Fruit fly (Drosophila melanogaster) whole organism, embryonic: ENCODE measurements around the gene Gprk2.

Source experiments
- CG13424 ChIP-seq: fragments of 200-800 bp; sonication (Bioruptor generic); optimal IDR thresholded peaks from 2 replicates; lab custom pipeline; 2019; ENCODE audit warnings: missing biosample characterization, mild to moderate bottlenecking, missing genetic modification characterization, moderate library complexity
- CG1529 ChIP-seq: fragments of 200-800 bp; sonication (Bioruptor generic); optimal IDR thresholded peaks from 3 replicates; lab custom pipeline; 2018; ENCODE audit warnings: missing biosample characterization, missing genetic modification characterization
- CG2116 ChIP-seq: fragments of 200-800 bp; sonication (Bioruptor generic); optimal IDR thresholded peaks from 3 replicates; lab custom pipeline; 2018; ENCODE audit warnings: missing biosample characterization, mild to moderate bottlenecking, missing genetic modification characterization
- Lim3 ChIP-seq: fragments of 200-800 bp; sonication (Bioruptor generic); IDR thresholded peaks from 2 replicates; pipeline ENCODE4 v1.3.6; 2022; ENCODE audit warnings: missing biosample characterization, missing genetic modification characterization
- NFAT ChIP-seq: fragments of 200-800 bp; sonication (Bioruptor generic); IDR thresholded peaks from 2 replicates; pipeline ENCODE4 v1.3.6; 2022; ENCODE audit warnings: missing biosample characterization, missing genetic modification characterization
- Sry-β ChIP-seq: fragments of 200-800 bp; sonication (Bioruptor generic); optimal IDR thresholded peaks from 2 replicates; lab custom pipeline; 2018; ENCODE audit warnings: missing biosample characterization, mild to moderate bottlenecking, missing genetic modification characterization, moderate library complexity
- fru ChIP-seq: fragments of >200 bp; optimal IDR thresholded peaks from 2 replicates; lab custom pipeline; 2017
- kay ChIP-seq: fragments of 200-800 bp; sonication (Bioruptor generic); optimal IDR thresholded peaks from 2 replicates; lab custom pipeline; 2016; ENCODE audit warnings: missing biosample characterization, missing genetic modification characterization
- run ChIP-seq: fragments of 200-800 bp; sonication (Bioruptor generic); optimal IDR thresholded peaks from 3 replicates; lab custom pipeline; 2018; ENCODE audit warnings: missing biosample characterization, mild to moderate bottlenecking, missing genetic modification characterization
- so ChIP-seq: fragments of 200-800 bp; sonication (Bioruptor generic); IDR thresholded peaks from 3 replicates; pipeline ENCODE4 v1.3.6; 2022; ENCODE audit warnings: missing biosample characterization, missing genetic modification characterization
- unpg ChIP-seq: fragments of 200-800 bp; sonication (Bioruptor generic); optimal IDR thresholded peaks from 3 replicates; lab custom pipeline; 2018; ENCODE audit warnings: missing biosample characterization, mild to moderate bottlenecking, missing genetic modification characterization, moderate library complexity
- yki ChIP-seq: fragments of >200 bp; optimal IDR thresholded peaks from 3 replicates; lab custom pipeline; 2018
- zen2 ChIP-seq: fragments of 200-800 bp; sonication (Bioruptor generic); IDR thresholded peaks from 3 replicates; pipeline ENCODE4 v1.3.6; 2022; ENCODE audit warnings: missing biosample characterization, missing genetic modification characterization; ENCODE audit not compliant: partially characterized antibody

DNA sequence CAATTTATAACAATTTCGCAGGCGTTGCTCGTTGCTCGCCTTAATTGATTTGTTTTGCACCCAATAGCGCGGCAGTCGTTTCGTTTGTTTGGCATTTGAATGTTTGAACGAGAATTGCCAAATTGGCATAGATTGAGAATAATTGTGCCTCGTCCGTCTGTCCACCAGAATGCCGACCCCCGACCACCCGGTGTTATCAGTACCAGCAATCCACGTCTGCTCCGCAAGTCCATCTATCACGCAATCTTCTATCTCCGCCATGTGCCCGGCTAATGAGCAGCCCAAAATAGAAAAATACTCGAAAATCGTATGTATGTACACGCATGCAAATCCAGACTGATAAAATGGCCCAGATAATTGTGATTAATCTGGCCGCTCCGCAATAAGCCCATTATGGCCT lies 38.0 kb downstream of the Gprk2 start:
- TF ChIP-seq run (no peak), Sry-β (GFP tag; lab: Kevin White, UChicago) (no peak), CG13424 (tag; lab: Kevin White, UChicago) (no peak), unpg (no peak), kay (no peak), CG1529 (GFP tag; lab: Kevin White, UChicago) (no peak), yki (no peak), fru (lab: Kevin White, UChicago) (no peak), Lim3 (GFP tag; lab: Robert Waterston, UW) (no peak), NFAT (no peak), CG2116 (GFP tag; lab: Kevin White, UChicago) (no peak), so (no peak), zen2 (GFP tag; lab: Robert Waterston, UW) (no peak)
